Worm (Caenorhabditis elegans) whole organism, late embryonic: ENCODE measurements around the gene taf-13.

ENCODE experiments used
- C38D4.7 ChIP-seq: fragments of 200-800 bp; sonication (Bioruptor generic); optimal IDR thresholded peaks from 2 replicates; lab custom pipeline; 2018; ENCODE audit warnings: mild to moderate bottlenecking, missing genetic modification characterization, moderate library complexity, missing compliant biosample characterization
- F13H6.1 ChIP-seq: sonication (generic microtip); optimal IDR thresholded peaks from 2 replicates; lab custom pipeline; 2016; ENCODE audit warnings: missing genetic modification characterization, missing compliant biosample characterization
- K02D7.2 ChIP-seq: sonication (generic microtip); optimal IDR thresholded peaks from 2 replicates; lab custom pipeline; 2017; ENCODE audit warnings: mild to moderate bottlenecking, missing genetic modification characterization, missing compliant biosample characterization
- K09A11.1 ChIP-seq: sonication (generic microtip); optimal IDR thresholded peaks from 2 replicates; lab custom pipeline; 2017; ENCODE audit warnings: antibody characterized with exemption, mild to moderate bottlenecking, missing genetic modification characterization, missing compliant biosample characterization; ENCODE audit not compliant: insufficient read depth
- Y22D7AL.16 ChIP-seq: sonication (generic microtip); optimal IDR thresholded peaks from 2 replicates; lab custom pipeline; 2016; ENCODE audit warnings: missing genetic modification characterization, missing compliant biosample characterization
- ceh-14 ChIP-seq: sonication (generic microtip); optimal IDR thresholded peaks from 2 replicates; lab custom pipeline; 2016; ENCODE audit warnings: missing genotype, missing genetic modification characterization, missing compliant biosample characterization
- ceh-18 ChIP-seq: sonication (generic microtip); optimal IDR thresholded peaks from 2 replicates; lab custom pipeline; 2016; ENCODE audit warnings: missing genetic modification characterization, missing compliant biosample characterization
- ceh-2 ChIP-seq: sonication (generic microtip); optimal IDR thresholded peaks from 2 replicates; lab custom pipeline; 2016; ENCODE audit warnings: missing genotype, missing genetic modification characterization, missing compliant biosample characterization
- ceh-22 ChIP-seq: sonication (generic microtip); optimal IDR thresholded peaks from 2 replicates; lab custom pipeline; 2017; ENCODE audit warnings: missing biosample characterization, missing genetic modification characterization
- ceh-24 ChIP-seq: sonication (generic microtip); optimal IDR thresholded peaks from 2 replicates; lab custom pipeline; 2016; ENCODE audit warnings: mild to moderate bottlenecking, missing genetic modification characterization, missing compliant biosample characterization
- ceh-31 ChIP-seq: sonication (generic microtip); optimal IDR thresholded peaks from 2 replicates; lab custom pipeline; 2016; ENCODE audit warnings: missing genetic modification characterization, missing compliant biosample characterization
- ceh-34 ChIP-seq: sonication (generic microtip); optimal IDR thresholded peaks from 2 replicates; lab custom pipeline; 2016; ENCODE audit warnings: mild to moderate bottlenecking, missing genetic modification characterization, missing compliant biosample characterization
- ceh-45 ChIP-seq: fragments of 200-800 bp; sonication (Bioruptor generic); IDR thresholded peaks from 2 replicates; pipeline ENCODE4 v1.3.6; 2022; ENCODE audit warnings: missing genetic modification reagents, missing genetic modification characterization, missing compliant biosample characterization
- dve-1 ChIP-seq: sonication (generic microtip); optimal IDR thresholded peaks from 2 replicates; lab custom pipeline; 2017; ENCODE audit warnings: antibody characterized with exemption, mild to moderate bottlenecking, missing genetic modification characterization, missing compliant biosample characterization
- elt-2 ChIP-seq: sonication (generic microtip); optimal IDR thresholded peaks from 2 replicates; lab custom pipeline; 2016; ENCODE audit warnings: missing genetic modification reagents, missing genetic modification characterization, missing compliant biosample characterization
- ets-4 ChIP-seq: sonication (generic microtip); optimal IDR thresholded peaks from 2 replicates; lab custom pipeline; 2016; ENCODE audit warnings: missing genetic modification characterization, missing compliant biosample characterization
- eyg-1 ChIP-seq: sonication (generic microtip); optimal IDR thresholded peaks from 2 replicates; lab custom pipeline; 2016; ENCODE audit warnings: missing genotype, missing genetic modification characterization, missing compliant biosample characterization
- fax-1 ChIP-seq: sonication (generic microtip); optimal IDR thresholded peaks from 2 replicates; lab custom pipeline; 2016; ENCODE audit warnings: missing genotype, missing genetic modification characterization, missing compliant biosample characterization
- fkh-6 ChIP-seq: sonication (generic microtip); optimal IDR thresholded peaks from 2 replicates; lab custom pipeline; 2016; ENCODE audit warnings: missing genetic modification characterization, missing compliant biosample characterization
- gmeb-2 ChIP-seq: sonication (generic microtip); optimal IDR thresholded peaks from 2 replicates; lab custom pipeline; 2016; ENCODE audit warnings: missing genetic modification characterization, inconsistent platforms, missing compliant biosample characterization
- hlh-30 ChIP-seq: sonication (generic microtip); optimal IDR thresholded peaks from 2 replicates; lab custom pipeline; 2017; ENCODE audit warnings: antibody characterized with exemption, missing genetic modification characterization, missing compliant biosample characterization; ENCODE audit not compliant: insufficient read depth
- mec-3 ChIP-seq: sonication (generic microtip); optimal IDR thresholded peaks from 2 replicates; lab custom pipeline; 2016; ENCODE audit warnings: borderline replicate concordance, missing genetic modification characterization, missing compliant biosample characterization
- nfya-1 ChIP-seq: sonication (generic microtip); optimal IDR thresholded peaks from 2 replicates; lab custom pipeline; 2017; ENCODE audit warnings: missing genetic modification characterization, mild to moderate bottlenecking, missing compliant biosample characterization, antibody characterized with exemption, moderate library complexity
- nhr-11 ChIP-seq: fragments of 150-350 bp; optimal IDR thresholded peaks from 2 replicates; lab custom pipeline; 2014; ENCODE audit warnings: missing biosample characterization, missing genetic modification characterization
- npax-4 ChIP-seq: sonication (generic microtip); optimal IDR thresholded peaks from 2 replicates; lab custom pipeline; 2016; ENCODE audit warnings: missing genetic modification characterization, missing compliant biosample characterization
- pag-3 ChIP-seq: sonication (generic microtip); optimal IDR thresholded peaks from 2 replicates; lab custom pipeline; 2016; ENCODE audit warnings: missing compliant biosample characterization, missing genetic modification characterization, borderline replicate concordance
- pha-2 ChIP-seq: sonication (generic microtip); optimal IDR thresholded peaks from 2 replicates; lab custom pipeline; 2017; ENCODE audit warnings: mild to moderate bottlenecking, missing genetic modification characterization, missing compliant biosample characterization
- pha-4 ChIP-seq: fragments of 150-350 bp; optimal IDR thresholded peaks from 2 replicates; lab custom pipeline; 2018; ENCODE audit warnings: missing biosample characterization, missing genetic modification reagents, missing genetic modification characterization
- sdc-2 ChIP-seq: sonication (generic microtip); optimal IDR thresholded peaks from 2 replicates; lab custom pipeline; 2016; ENCODE audit warnings: missing genotype, missing genetic modification characterization, missing compliant biosample characterization
- sox-4 ChIP-seq: sonication (generic microtip); optimal IDR thresholded peaks from 2 replicates; lab custom pipeline; 2017; ENCODE audit warnings: mild to moderate bottlenecking, missing genetic modification characterization, inconsistent platforms, missing compliant biosample characterization
- syd-9 ChIP-seq: sonication (generic microtip); optimal IDR thresholded peaks from 2 replicates; lab custom pipeline; 2016; ENCODE audit warnings: mild to moderate bottlenecking, missing genetic modification characterization, moderate library complexity, missing compliant biosample characterization
- ttx-3 ChIP-seq: sonication (generic microtip); optimal IDR thresholded peaks from 2 replicates; lab custom pipeline; 2016; ENCODE audit warnings: missing genetic modification reagents, missing genetic modification characterization, missing compliant biosample characterization
- unc-3 ChIP-seq, 2 experiments: fragments of 200-800 bp in 1 of 2; sonication (Bioruptor generic) in 1 of 2; sonication (generic microtip) in 1 of 2; conservative IDR thresholded peaks in 1 of 2; optimal IDR thresholded peaks in 1 of 2; 2 replicates each; pipeline versions ENCODE4 v1.3.6 to Lab custom; 2016 to 2022; ENCODE audit warnings: missing compliant biosample characterization in 2 of 2, missing genetic modification characterization in 2 of 2, missing genetic modification reagents in 1 of 2
- unc-42 ChIP-seq: sonication (generic microtip); optimal IDR thresholded peaks from 2 replicates; lab custom pipeline; 2016; ENCODE audit warnings: missing genotype, missing genetic modification characterization, missing compliant biosample characterization
- unc-55 ChIP-seq: sonication (generic microtip); optimal IDR thresholded peaks from 2 replicates; lab custom pipeline; 2017; ENCODE audit warnings: missing biosample characterization, missing genetic modification reagents, missing genetic modification characterization

Gene taf-13

ce11 chrII:10605512-10605911 lies at the start of gene taf-13:
TSS of gene taf-13 (minus strand) at chrII:10605612.
- TF ChIP-seq elt-2 (tag; lab: Kevin White, UChicago) (no peak), K09A11.1 (tag; lab: Kevin White, UChicago) (no peak), ets-4 (tag; lab: Kevin White, UChicago) (no peak), pag-3 (tag; lab: Kevin White, UChicago) (no peak), ceh-24 (tag; lab: Kevin White, UChicago) (no peak), ceh-45 (GFP tag; lab: Robert Waterston, UW) (no peak), syd-9 (tag; lab: Kevin White, UChicago) (no peak), unc-3 (GFP tag; conservative IDR thresholded peaks at IDR 0.05; lab: Robert Waterston, UW) (no peak), unc-3 (tag; optimal IDR thresholded peaks at IDR 0.05; lab: Kevin White, UChicago) (no peak), nfya-1 (tag; lab: Kevin White, UChicago) (no peak), ceh-22 (tag; lab: Kevin White, UChicago) (no peak), sox-4 (tag; lab: Kevin White, UChicago) (no peak), fax-1 (no peak), ceh-31 (no peak), unc-55 (GFP tag; lab: Kevin White, UChicago) (no peak), eyg-1 (no peak), sdc-2 (tag; lab: Kevin White, UChicago) (no peak), unc-42 (tag; lab: Kevin White, UChicago) (no peak), pha-2 (tag; lab: Kevin White, UChicago) (no peak), mec-3 (tag; lab: Kevin White, UChicago) (no peak)

ce11 chrII:10654435-10654834 lies 49.0 kb upstream of the taf-13 start:
- TF ChIP-seq dve-1 (tag; lab: Kevin White, UChicago) (no peak), unc-42 (tag; lab: Kevin White, UChicago) (no peak), ceh-18 (no peak), Y22D7AL.16 (tag; lab: Kevin White, UChicago) (no peak), fkh-6 (tag; lab: Kevin White, UChicago) (no peak), sdc-2 (tag; lab: Kevin White, UChicago) (no peak), F13H6.1 (tag; lab: Kevin White, UChicago) (no peak), ceh-24 (tag; lab: Kevin White, UChicago) (no peak), nhr-11 (no peak), unc-55 (GFP tag; lab: Kevin White, UChicago) (no peak), hlh-30 (no peak), K09A11.1 (tag; lab: Kevin White, UChicago) (no peak), K02D7.2 (tag; lab: Kevin White, UChicago) (no peak), ttx-3 (no peak), pha-4 (tag; lab: Kevin White, UChicago) (no peak), ceh-2 (tag; lab: Kevin White, UChicago) (no peak)

- no peak for TF ChIP-seq gmeb-2
- TF ChIP-seq unc-3 (GFP tag; conservative IDR thresholded peaks at IDR 0.05; lab: Robert Waterston, UW): no peak
- TF ChIP-seq unc-3 (tag; optimal IDR thresholded peaks at IDR 0.05; lab: Kevin White, UChicago): no peak
- no peak for TF ChIP-seq ceh-34 (tag; lab: Kevin White, UChicago)
- TF ChIP-seq ttx-3: no peak
- no peak for TF ChIP-seq elt-2 (tag; lab: Kevin White, UChicago)
- TF ChIP-seq sox-4 (tag; lab: Kevin White, UChicago): no peak
- no peak for TF ChIP-seq nfya-1 (tag; lab: Kevin White, UChicago)
- no peak for TF ChIP-seq fkh-6 (tag; lab: Kevin White, UChicago)
- no peak for TF ChIP-seq C38D4.7 (GFP tag; lab: Kevin White, UChicago)
- TF ChIP-seq ceh-31: no peak
- TF ChIP-seq ceh-14 (tag; lab: Kevin White, UChicago): no peak
- TF ChIP-seq pha-4 (tag; lab: Kevin White, UChicago): no peak
- no peak for TF ChIP-seq F13H6.1 (tag; lab: Kevin White, UChicago)
- no peak for TF ChIP-seq K02D7.2 (tag; lab: Kevin White, UChicago)
Observed at ce11 chrII:10653559-10653958, 48.1 kb upstream of the taf-13 start.

ce11 chrII:10652112-10652511 lies 46.7 kb upstream of the taf-13 start, which contains the start of gene nphp-1:
TSS of gene nphp-1 (minus strand) at chrII:10652256.
- TF ChIP-seq sdc-2 (tag; lab: Kevin White, UChicago): peak; percentile 92
- TF ChIP-seq npax-4: no peak
